Fruit fly (Drosophila melanogaster) whole organism, embryonic: ENCODE measurements around the gene Sf3a2.

ENCODE experiments used
- Atf-2 ChIP-seq: fragments of 200-800 bp; sonication (Bioruptor generic); optimal IDR thresholded peaks from 2 replicates; lab custom pipeline; 2016; ENCODE audit warnings: missing biosample characterization, missing genetic modification characterization
- Awh ChIP-seq: fragments of 200-800 bp; sonication (Bioruptor generic); IDR thresholded peaks from 2 replicates; pipeline ENCODE4, ENCODE4 v1.3.6; 2022; ENCODE audit warnings: missing biosample characterization, missing genetic modification characterization
- B-H2 ChIP-seq: fragments of 200-800 bp; sonication (Bioruptor generic); optimal IDR thresholded peaks from 2 replicates; lab custom pipeline; 2018; ENCODE audit warnings: missing biosample characterization, mild to moderate bottlenecking, missing genetic modification characterization
- CG10209 ChIP-seq: fragments of 200-800 bp; sonication (Bioruptor generic); optimal IDR thresholded peaks from 3 replicates; lab custom pipeline; 2017; ENCODE audit warnings: missing biosample characterization, mild to moderate bottlenecking, missing genetic modification characterization, missing genetic modification reagents
- CG12071 ChIP-seq: fragments of 200-800 bp; sonication (Bioruptor generic); optimal IDR thresholded peaks from 3 replicates; lab custom pipeline; 2018; ENCODE audit warnings: missing biosample characterization, mild to moderate bottlenecking, missing genetic modification characterization
- CG13296 ChIP-seq: fragments of 200-800 bp; sonication (Bioruptor generic); optimal IDR thresholded peaks from 3 replicates; lab custom pipeline; 2018; ENCODE audit warnings: missing biosample characterization, mild to moderate bottlenecking, missing genetic modification characterization
- CG14441 ChIP-seq: fragments of 200-800 bp; sonication (Bioruptor generic); IDR thresholded peaks from 2 replicates; pipeline ENCODE4 v1.3.6; 2022; ENCODE audit warnings: missing biosample characterization, missing genetic modification characterization
- CG17359 ChIP-seq: fragments of 200-800 bp; sonication (Bioruptor generic); optimal IDR thresholded peaks from 3 replicates; lab custom pipeline; 2018; ENCODE audit warnings: missing biosample characterization, mild to moderate bottlenecking, missing genetic modification characterization, moderate library complexity
- CG18764 ChIP-seq: fragments of 200-800 bp; sonication (Bioruptor generic); optimal IDR thresholded peaks from 3 replicates; lab custom pipeline; 2016; ENCODE audit warnings: missing biosample characterization, missing genetic modification characterization
- CG34422 ChIP-seq: fragments of 200-800 bp; sonication (Bioruptor generic); IDR thresholded peaks from 3 replicates; pipeline ENCODE4 v1.3.6; 2022; ENCODE audit warnings: missing biosample characterization, missing genetic modification characterization
- CG3726 ChIP-seq: fragments of 200-800 bp; sonication (Bioruptor generic); IDR thresholded peaks from 3 replicates; pipeline ENCODE4, ENCODE4 v1.3.6; 2022; ENCODE audit warnings: missing biosample characterization, missing genetic modification characterization
- CG6654 ChIP-seq: fragments of 200-800 bp; sonication (Bioruptor generic); optimal IDR thresholded peaks from 2 replicates; lab custom pipeline; 2017; ENCODE audit warnings: missing biosample characterization, mild to moderate bottlenecking, missing genetic modification characterization
- CG6791 ChIP-seq: fragments of 200-800 bp; sonication (Bioruptor generic); IDR thresholded peaks from 3 replicates; pipeline ENCODE4 v1.3.6; 2022; ENCODE audit warnings: missing biosample characterization, missing genetic modification characterization; ENCODE audit not compliant: partially characterized antibody
- CG6813 ChIP-seq: fragments of 200-800 bp; sonication (Bioruptor generic); optimal IDR thresholded peaks from 2 replicates; lab custom pipeline; 2017; ENCODE audit warnings: missing biosample characterization, missing genetic modification characterization, mild to moderate bottlenecking, moderate library complexity, missing genetic modification reagents
- CG7556 ChIP-seq: fragments of 200-800 bp; sonication (Bioruptor generic); optimal IDR thresholded peaks from 2 replicates; lab custom pipeline; 2017; ENCODE audit warnings: missing biosample characterization, mild to moderate bottlenecking, missing genetic modification characterization
- CG8944 ChIP-seq: fragments of 200-800 bp; sonication (Bioruptor generic); optimal IDR thresholded peaks from 3 replicates; lab custom pipeline; 2016; ENCODE audit warnings: missing biosample characterization, missing genetic modification characterization
- CG9932 ChIP-seq: fragments of 200-800 bp; sonication (Bioruptor generic); IDR thresholded peaks from 2 replicates; pipeline ENCODE4 v1.3.6; 2022; ENCODE audit warnings: missing biosample characterization, missing genetic modification characterization
- Chrac-16 ChIP-seq: fragments of 200-800 bp; sonication (Bioruptor generic); optimal IDR thresholded peaks from 3 replicates; lab custom pipeline; 2016; ENCODE audit warnings: missing biosample characterization, missing genetic modification characterization
- Dek ChIP-seq: fragments of 200-800 bp; sonication (Bioruptor generic); optimal IDR thresholded peaks from 3 replicates; lab custom pipeline; 2019; ENCODE audit warnings: missing biosample characterization, mild to moderate bottlenecking, missing genetic modification characterization, moderate library complexity
- Dll ChIP-seq: fragments of 200-800 bp; sonication (Bioruptor generic); IDR thresholded peaks from 4 replicates; pipeline ENCODE4 v1.3.6; 2022; ENCODE audit warnings: missing biosample characterization, missing genetic modification characterization; ENCODE audit not compliant: partially characterized antibody
- Dref ChIP-seq: fragments of 200-800 bp; sonication (Bioruptor generic); IDR thresholded peaks from 2 replicates; pipeline ENCODE4 v1.3.6; 2022; ENCODE audit warnings: missing biosample characterization, missing genetic modification characterization
- HLHmδ ChIP-seq: fragments of 200-800 bp; sonication (Bioruptor generic); optimal IDR thresholded peaks from 2 replicates; lab custom pipeline; 2018; ENCODE audit warnings: missing biosample characterization, mild to moderate bottlenecking, missing genetic modification characterization, moderate library complexity
- Hmr ChIP-seq: fragments of 200-800 bp; sonication (Bioruptor generic); optimal IDR thresholded peaks from 3 replicates; lab custom pipeline; 2017; ENCODE audit warnings: mild to moderate bottlenecking, missing biosample characterization, missing genetic modification reagents, missing genetic modification characterization
- Myb ChIP-seq: fragments of 200-800 bp; sonication (Bioruptor generic); optimal IDR thresholded peaks from 2 replicates; lab custom pipeline; 2016; ENCODE audit warnings: missing biosample characterization, missing genetic modification characterization
- Poxn ChIP-seq: fragments of 200-800 bp; sonication (Bioruptor generic); IDR thresholded peaks from 2 replicates; pipeline ENCODE4 v1.3.6; 2022; ENCODE audit warnings: missing biosample characterization, missing genetic modification characterization
- Rfx ChIP-seq: fragments of 200-800 bp; sonication (Bioruptor generic); IDR thresholded peaks from 2 replicates; pipeline ENCODE4 v1.3.6; 2022; ENCODE audit warnings: missing biosample characterization, missing genetic modification characterization
- Side ChIP-seq: fragments of 200-800 bp; sonication (Bioruptor generic); optimal IDR thresholded peaks from 2 replicates; lab custom pipeline; 2016; ENCODE audit warnings: missing biosample characterization, missing genetic modification characterization
- Trl ChIP-seq, 3 experiments: fragments of >200 bp in 2 of 3; fragments of 200-800 bp in 1 of 3; sonication (Bioruptor generic) in 1 of 3; optimal IDR thresholded peaks; 2 replicates in 1 of 3; 3 replicates in 2 of 3; lab custom pipeline; 2016 to 2017; ENCODE audit warnings: missing biosample characterization in 1 of 3, missing genetic modification characterization in 1 of 3
- ato ChIP-seq: fragments of 200-800 bp; sonication (Bioruptor generic); IDR thresholded peaks from 2 replicates; pipeline ENCODE4 v1.3.6; 2022; ENCODE audit warnings: missing biosample characterization, missing genetic modification characterization; ENCODE audit not compliant: partially characterized antibody
- bcd ChIP-seq: fragments of 200-800 bp; sonication (Bioruptor generic); optimal IDR thresholded peaks from 2 replicates; lab custom pipeline; 2017; ENCODE audit warnings: missing biosample characterization, mild to moderate bottlenecking, missing genetic modification characterization
- bsh ChIP-seq, 2 experiments: fragments of 200-800 bp; sonication (Bioruptor generic); optimal IDR thresholded peaks; 2 replicates each; lab custom pipeline; 2017 to 2018; ENCODE audit warnings: mild to moderate bottlenecking in 2 of 2, missing biosample characterization in 2 of 2, missing genetic modification characterization in 2 of 2, moderate library complexity in 1 of 2
- ci ChIP-seq: fragments of 200-800 bp; sonication (Bioruptor generic); IDR thresholded peaks from 3 replicates; pipeline ENCODE4 v1.3.6; 2022; ENCODE audit warnings: missing biosample characterization, missing genetic modification characterization
- dpn ChIP-seq, 2 experiments: fragments of 200-800 bp; sonication (Bioruptor generic); optimal IDR thresholded peaks; 3 replicates each; lab custom pipeline; 2016; ENCODE audit warnings: missing biosample characterization in 2 of 2, missing genetic modification characterization in 2 of 2
- ewg ChIP-seq: fragments of 200-800 bp; sonication (Bioruptor generic); optimal IDR thresholded peaks from 3 replicates; lab custom pipeline; 2017; ENCODE audit warnings: mild to moderate bottlenecking, missing biosample characterization, missing genetic modification reagents, missing genetic modification characterization
- fd64A ChIP-seq: fragments of 200-800 bp; sonication (Bioruptor generic); optimal IDR thresholded peaks from 3 replicates; lab custom pipeline; 2018; ENCODE audit warnings: missing biosample characterization, mild to moderate bottlenecking, missing genetic modification characterization
- grau ChIP-seq: fragments of 200-800 bp; optimal IDR thresholded peaks from 3 replicates; lab custom pipeline; 2019; ENCODE audit warnings: missing biosample characterization, mild to moderate bottlenecking, missing genetic modification characterization, moderate library complexity
- grn ChIP-seq: fragments of 200-800 bp; sonication (Bioruptor generic); optimal IDR thresholded peaks from 3 replicates; lab custom pipeline; 2017; ENCODE audit warnings: missing biosample characterization, missing genetic modification characterization
- maf-S ChIP-seq: fragments of 200-800 bp; sonication (Bioruptor generic); optimal IDR thresholded peaks from 2 replicates; lab custom pipeline; 2016; ENCODE audit warnings: missing biosample characterization, missing genetic modification characterization
- mirr ChIP-seq: fragments of 200-800 bp; sonication (Bioruptor generic); optimal IDR thresholded peaks from 3 replicates; lab custom pipeline; 2018; ENCODE audit warnings: missing biosample characterization, mild to moderate bottlenecking, missing genetic modification characterization
- nmo ChIP-seq: fragments of 200-800 bp; sonication (Bioruptor generic); optimal IDR thresholded peaks from 2 replicates; lab custom pipeline; 2018; ENCODE audit warnings: missing biosample characterization, mild to moderate bottlenecking, missing genetic modification characterization, moderate library complexity
- org-1 ChIP-seq: fragments of 200-800 bp; sonication (Bioruptor generic); optimal IDR thresholded peaks from 2 replicates; lab custom pipeline; 2017; ENCODE audit warnings: missing biosample characterization, missing genetic modification characterization
- otp ChIP-seq: fragments of 200-800 bp; sonication (Bioruptor generic); IDR thresholded peaks from 3 replicates; pipeline ENCODE4, ENCODE4 v1.3.6; 2022; ENCODE audit warnings: missing biosample characterization, missing genetic modification characterization
- phol ChIP-seq: fragments of 200-800 bp; sonication (Bioruptor generic); optimal IDR thresholded peaks from 3 replicates; lab custom pipeline; 2018; ENCODE audit warnings: missing biosample characterization, mild to moderate bottlenecking, missing genetic modification characterization, moderate library complexity
- rib ChIP-seq: fragments of 200-800 bp; sonication (Bioruptor generic); IDR thresholded peaks from 2 replicates; pipeline ENCODE4 v1.3.6; 2022; ENCODE audit warnings: missing biosample characterization, missing genetic modification characterization
- sd ChIP-seq: fragments of 200-800 bp; sonication (Bioruptor generic); optimal IDR thresholded peaks from 3 replicates; lab custom pipeline; 2018; ENCODE audit warnings: missing biosample characterization, mild to moderate bottlenecking, missing genetic modification characterization, moderate library complexity
- slbo ChIP-seq: fragments of 200-800 bp; sonication (Bioruptor generic); IDR thresholded peaks from 2 replicates; pipeline ENCODE4 v1.3.6; 2022; ENCODE audit warnings: missing biosample characterization, missing genetic modification characterization
- vfl ChIP-seq: fragments of 200-800 bp; sonication (Bioruptor generic); optimal IDR thresholded peaks from 2 replicates; lab custom pipeline; 2016; ENCODE audit warnings: missing biosample characterization, missing genetic modification characterization
- zfh1 ChIP-seq: fragments of 200-800 bp; sonication (Bioruptor generic); IDR thresholded peaks from 3 replicates; pipeline ENCODE4 v1.3.6; 2022; ENCODE audit warnings: missing biosample characterization, missing genetic modification characterization

Sf3a2 gene

DNA sequence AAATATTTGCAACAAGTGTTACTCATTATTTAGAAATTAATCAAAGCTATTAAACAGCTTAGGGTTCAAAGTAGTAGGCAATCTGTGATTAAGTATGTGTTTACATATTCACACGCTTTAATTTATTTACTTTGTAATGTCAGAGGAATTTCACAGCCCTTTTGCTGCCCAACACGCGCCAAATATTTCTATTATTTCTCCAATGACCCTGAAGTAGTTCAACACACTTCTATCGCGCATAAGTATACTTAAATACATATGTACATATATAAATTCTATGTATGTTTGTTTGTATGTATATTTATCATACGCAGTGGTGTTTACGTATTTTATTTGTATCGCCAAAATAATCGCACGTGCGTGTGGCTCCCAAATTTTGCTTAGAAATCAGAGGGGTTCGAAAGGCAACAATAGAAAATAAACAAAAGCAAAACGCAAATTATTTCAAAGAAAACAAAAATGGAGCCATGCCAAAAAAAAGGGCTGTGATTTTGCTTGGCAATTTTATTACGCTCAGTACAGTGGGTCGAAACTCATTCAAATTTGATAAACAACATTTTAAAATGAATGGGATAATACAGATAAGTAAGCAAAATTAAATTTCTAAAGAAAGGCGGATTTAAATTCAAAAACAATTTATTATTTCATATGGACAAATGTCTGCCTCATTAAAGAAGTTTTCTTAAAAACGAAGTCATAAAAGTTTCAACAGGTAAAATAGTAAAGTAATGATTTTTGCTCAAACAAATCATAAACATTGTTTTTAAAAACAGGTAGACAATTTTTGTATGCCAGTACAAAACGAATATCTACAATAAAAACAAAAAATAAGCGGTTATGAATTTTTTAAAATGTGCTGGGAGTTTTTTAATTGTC is 10.4 kb downstream of the Sf3a2 start (continued):
- no peak for TF ChIP-seq ewg
- TF ChIP-seq zfh1 (GFP tag; lab: Robert Waterston, UW), result no peak
- TF ChIP-seq CG6791 (GFP tag; lab: Robert Waterston, UW), result no peak
- peak; percentile 8 for TF ChIP-seq Dek (tag; lab: Kevin White, UChicago)
- TF ChIP-seq sd, result peak; percentile 97
- peak; percentile 46; the same call in 1 of the 3 replicates for TF ChIP-seq CG34422 (GFP tag; lab: Robert Waterston, UW)
- TF ChIP-seq CG9932 (GFP tag; lab: Robert Waterston, UW), result peak; percentile 70
- TF ChIP-seq CG7556, result peak; percentile 63
- peak; percentile 38 for TF ChIP-seq maf-S (GFP tag; lab: Kevin White, UChicago)
- peak; percentile 69 for TF ChIP-seq grau (tag; lab: Kevin White, UChicago)
- peak; percentile 45 for TF ChIP-seq bcd (GFP tag; lab: Kevin White, UChicago)
- TF ChIP-seq Dll (GFP tag; lab: Robert Waterston, UW), result no peak
- no peak for TF ChIP-seq bsh (GFP tag; optimal IDR thresholded peaks at IDR 0.05; lab: Kevin White, UChicago)
- peak; percentile 60 for TF ChIP-seq B-H2 (GFP tag; lab: Kevin White, UChicago)
- no peak for TF ChIP-seq fd64A
- peak; percentile 30 for TF ChIP-seq Chrac-16 (GFP tag; lab: Kevin White, UChicago)
- peak; percentile 10 for TF ChIP-seq CG6813
- TF ChIP-seq CG8944 (GFP tag; lab: Kevin White, UChicago), result peak; percentile 0
- peak; percentile 66 for TF ChIP-seq Hmr (GFP tag; lab: Kevin White, UChicago)
- TF ChIP-seq HLHmδ, result no peak
- TF ChIP-seq Myb, result peak; percentile 35
- TF ChIP-seq ato (GFP tag; lab: Robert Waterston, UW), result no peak
- no peak for TF ChIP-seq otp (GFP tag; lab: Robert Waterston, UW)
- peak; percentile 41; the same call in 1 of the 2 replicates for TF ChIP-seq CG14441 (GFP tag; lab: Robert Waterston, UW)
- peak; percentile 28 for TF ChIP-seq CG13296
- no peak for TF ChIP-seq ci
- no peak for TF ChIP-seq grn (GFP tag; lab: Kevin White, UChicago)
- TF ChIP-seq CG6654 (GFP tag; lab: Kevin White, UChicago), result peak; percentile 24
- peak; percentile 47 for TF ChIP-seq phol (tag; lab: Kevin White, UChicago)
- no peak for TF ChIP-seq CG3726 (GFP tag; lab: Robert Waterston, UW)
- peak; percentile 38 for TF ChIP-seq Atf-2 (GFP tag; lab: Kevin White, UChicago)
- TF ChIP-seq mirr (GFP tag; lab: Kevin White, UChicago), result peak; percentile 36
- TF ChIP-seq CG10209 (GFP tag; lab: Kevin White, UChicago), result peak; percentile 42
- peak; percentile 24 to 83 for TF ChIP-seq dpn (GFP tag; optimal IDR thresholded peaks at IDR 0.05; lab: Kevin White, UChicago)
- TF ChIP-seq rib, result peak; percentile 83
- no peak for TF ChIP-seq Awh (GFP tag; lab: Robert Waterston, UW)
- TF ChIP-seq CG12071 (GFP tag; lab: Kevin White, UChicago), result no peak
- TF ChIP-seq vfl (GFP tag; lab: Kevin White, UChicago), result no peak
- no peak for TF ChIP-seq CG18764 (GFP tag; lab: Kevin White, UChicago)
- no peak for TF ChIP-seq Poxn (GFP tag; lab: Robert Waterston, UW)
- TF ChIP-seq Trl (optimal IDR thresholded peaks at IDR 0.05; lab: Kevin White, UChicago), result no peak
- peak; percentile 63 for TF ChIP-seq Trl (GFP tag; optimal IDR thresholded peaks at IDR 0.05; lab: Kevin White, UChicago)
- TF ChIP-seq Side, result peak; percentile 54
- peak; percentile 37 for TF ChIP-seq org-1
- peak; percentile 65 for TF ChIP-seq slbo (GFP tag; lab: Robert Waterston, UW)
- TF ChIP-seq Rfx (GFP tag; lab: Robert Waterston, UW), result peak; percentile 61
- no peak for TF ChIP-seq Dref (GFP tag; lab: Robert Waterston, UW)
- peak; percentile 18 for TF ChIP-seq CG17359
- peak; percentile 37 for TF ChIP-seq nmo (GFP tag; lab: Kevin White, UChicago)
